Fruit fly (Drosophila melanogaster) whole organism, prepupa: ENCODE measurements around the gene CG13312.
A peak's percentile ranks its signal among the peaks of the same experiment; 100 is the strongest.

ENCODE experiments used
- CG6808 ChIP-seq: fragments of 200-800 bp; sonication (Bioruptor generic); optimal IDR thresholded peaks from 3 replicates; lab custom pipeline; 2017; ENCODE audit warnings: missing biosample characterization, missing genetic modification characterization, mild to moderate bottlenecking, moderate library complexity, missing genetic modification reagents
- Met ChIP-seq: fragments of 200-800 bp; sonication (Bioruptor generic); optimal IDR thresholded peaks from 3 replicates; lab custom pipeline; 2016; ENCODE audit warnings: missing biosample characterization, missing genetic modification characterization
- achi ChIP-seq: fragments of 200-800 bp; sonication (Bioruptor generic); optimal IDR thresholded peaks from 3 replicates; lab custom pipeline; 2016; ENCODE audit warnings: missing biosample characterization, missing genetic modification characterization
- salr ChIP-seq, 2 experiments: fragments of 200-800 bp; sonication (Bioruptor generic); optimal IDR thresholded peaks; 3 replicates each; lab custom pipeline; 2016 to 2018; ENCODE audit warnings: missing biosample characterization in 2 of 2, missing genetic modification characterization in 2 of 2, mild to moderate bottlenecking in 1 of 2
- topi ChIP-seq: fragments of 200-800 bp; sonication (Bioruptor generic); optimal IDR thresholded peaks from 3 replicates; lab custom pipeline; 2016; ENCODE audit warnings: missing biosample characterization, missing genetic modification characterization
- vri ChIP-seq: fragments of 200-800 bp; sonication (Bioruptor generic); optimal IDR thresholded peaks from 3 replicates; lab custom pipeline; 2016; ENCODE audit warnings: missing biosample characterization, mild to moderate bottlenecking, missing genetic modification characterization

DNA sequence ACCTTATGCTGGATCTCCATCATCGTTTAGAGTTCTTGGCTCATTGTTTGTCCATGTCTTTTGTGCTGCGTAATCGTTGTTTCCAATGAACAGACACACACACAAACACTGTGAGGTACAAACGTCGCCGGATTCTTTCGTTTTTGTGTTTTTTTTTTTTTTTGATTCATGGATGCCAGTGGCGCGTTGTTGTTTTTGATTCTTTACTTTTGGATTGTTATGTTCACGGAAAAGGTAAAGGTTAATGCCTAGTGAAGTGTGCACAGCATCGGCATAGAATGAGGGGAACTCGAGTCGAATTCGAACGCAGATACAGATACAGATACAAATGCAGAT, 26.4 kb upstream of the CG13312 start:
- TF ChIP-seq Met (GFP tag; lab: Kevin White, UChicago) (no peak), CG6808 (GFP tag; lab: Kevin White, UChicago) (no peak), topi (GFP tag; lab: Kevin White, UChicago) (no peak), salr (GFP tag; optimal IDR thresholded peaks at IDR 0.05; lab: Kevin White, UChicago) (no peak), achi (no peak), vri (peak; percentile 20)
